Worm (Caenorhabditis elegans) whole organism, L3 larva: Measurements from ENCODE around the gene srh-220.
A peak's percentile ranks its signal among the peaks of the same experiment; 100 is the strongest.

Experiments used
- R02D3.7 ChIP-seq: fragments of 150-350 bp; optimal IDR thresholded peaks from 2 replicates; lab custom pipeline; 2014; ENCODE audit warnings: missing biosample characterization, missing genetic modification characterization
- ZK546.5 ChIP-seq: sonication (generic microtip); optimal IDR thresholded peaks from 2 replicates; lab custom pipeline; 2017; ENCODE audit warnings: missing biosample characterization, missing genetic modification characterization
- aly-2 ChIP-seq: fragments of 150-350 bp; optimal IDR thresholded peaks from 2 replicates; lab custom pipeline; 2014; ENCODE audit warnings: missing biosample characterization, missing genetic modification characterization
- ama-1 ChIP-seq: fragments of 150-350 bp; optimal IDR thresholded peaks from 2 replicates; lab custom pipeline; 2018
- ceh-28 ChIP-seq: fragments of 150-350 bp; optimal IDR thresholded peaks from 2 replicates; lab custom pipeline; 2014; ENCODE audit warnings: missing biosample characterization, missing genetic modification reagents, missing genetic modification characterization
- ceh-9 ChIP-seq: sonication (generic microtip); optimal IDR thresholded peaks from 2 replicates; lab custom pipeline; 2018; ENCODE audit warnings: missing biosample characterization, missing genetic modification characterization
- egl-27 ChIP-seq: sonication (generic microtip); optimal IDR thresholded peaks from 4 replicates; lab custom pipeline; 2017; ENCODE audit warnings: missing biosample characterization, missing genetic modification reagents, missing genetic modification characterization
- egl-5 ChIP-seq: fragments of 150-350 bp; optimal IDR thresholded peaks from 2 replicates; lab custom pipeline; 2017; ENCODE audit warnings: missing biosample characterization, missing genetic modification reagents, missing genetic modification characterization, inconsistent platforms
- elt-1 ChIP-seq: fragments of 150-350 bp; optimal IDR thresholded peaks from 2 replicates; lab custom pipeline; 2014; ENCODE audit warnings: missing biosample characterization, missing genetic modification characterization
- elt-2 ChIP-seq: sonication (generic microtip); optimal IDR thresholded peaks from 2 replicates; lab custom pipeline; 2016; ENCODE audit warnings: missing genetic modification reagents, mild to moderate bottlenecking, missing genetic modification characterization, missing compliant biosample characterization
- elt-3 ChIP-seq, 3 experiments: fragments of 150-350 bp in 1 of 3; sonication (generic microtip) in 2 of 3; optimal IDR thresholded peaks; 2 replicates in 2 of 3; 4 replicates in 1 of 3; lab custom pipeline; 2014 to 2017; ENCODE audit warnings: missing biosample characterization in 3 of 3, missing genetic modification characterization in 3 of 3
- eor-1 ChIP-seq, 2 experiments: fragments of 150-350 bp; optimal IDR thresholded peaks; 2 replicates each; lab custom pipeline; 2014 to 2018; ENCODE audit warnings: missing biosample characterization in 2 of 2, missing genetic modification characterization in 2 of 2
- fkh-2 ChIP-seq: fragments of 150-350 bp; optimal IDR thresholded peaks from 2 replicates; lab custom pipeline; 2014; ENCODE audit warnings: missing biosample characterization, missing genetic modification reagents, missing genetic modification characterization
- fos-1 ChIP-seq: fragments of 150-350 bp; optimal IDR thresholded peaks from 2 replicates; lab custom pipeline; 2014; ENCODE audit warnings: missing biosample characterization, missing genetic modification characterization
- hmg-11 ChIP-seq: sonication (generic microtip); optimal IDR thresholded peaks from 2 replicates; lab custom pipeline; 2016; ENCODE audit warnings: missing genetic modification characterization, missing compliant biosample characterization
- jun-1 ChIP-seq: fragments of 150-350 bp; optimal IDR thresholded peaks from 2 replicates; lab custom pipeline; 2014; ENCODE audit warnings: missing biosample characterization, missing genetic modification reagents, missing genetic modification characterization
- lin-39 ChIP-seq: fragments of 150-350 bp; optimal IDR thresholded peaks from 2 replicates; lab custom pipeline; 2018; ENCODE audit warnings: missing biosample characterization, missing genetic modification reagents, missing genetic modification characterization
- mdl-1 ChIP-seq: fragments of 150-350 bp; optimal IDR thresholded peaks from 2 replicates; lab custom pipeline; 2014; ENCODE audit warnings: missing biosample characterization, missing genetic modification characterization
- mml-1 ChIP-seq: fragments of 150-350 bp; sonication (generic microtip); optimal IDR thresholded peaks from 3 replicates; lab custom pipeline; 2014; ENCODE audit warnings: missing biosample characterization, missing genetic modification characterization
- nfya-1 ChIP-seq: sonication (generic microtip); optimal IDR thresholded peaks from 2 replicates; lab custom pipeline; 2017; ENCODE audit warnings: missing genetic modification characterization, mild to moderate bottlenecking, missing compliant biosample characterization, antibody characterized with exemption, moderate library complexity; ENCODE audit not compliant: insufficient read depth
- nhr-12 ChIP-seq: fragments of 150-350 bp; optimal IDR thresholded peaks from 2 replicates; lab custom pipeline; 2014; ENCODE audit warnings: missing biosample characterization, missing genetic modification characterization
- nhr-23 ChIP-seq: fragments of 150-350 bp; optimal IDR thresholded peaks from 2 replicates; lab custom pipeline; 2014; ENCODE audit warnings: missing biosample characterization, missing genetic modification reagents, missing genetic modification characterization
- nhr-237 ChIP-seq: fragments of 150-350 bp; optimal IDR thresholded peaks from 2 replicates; lab custom pipeline; 2014; ENCODE audit warnings: missing biosample characterization, missing genetic modification characterization
- nhr-25 ChIP-seq: sonication (generic microtip); optimal IDR thresholded peaks from 2 replicates; lab custom pipeline; 2017; ENCODE audit warnings: missing biosample characterization, missing genetic modification characterization
- nhr-28 ChIP-seq: fragments of 150-350 bp; optimal IDR thresholded peaks from 2 replicates; lab custom pipeline; 2014; ENCODE audit warnings: missing biosample characterization, missing genetic modification characterization
- nhr-67 ChIP-seq: fragments of 150-350 bp; optimal IDR thresholded peaks from 2 replicates; lab custom pipeline; 2014; ENCODE audit warnings: missing biosample characterization, missing genetic modification characterization
- nhr-76 ChIP-seq: fragments of 150-350 bp; sonication (generic microtip); optimal IDR thresholded peaks from 5 replicates; lab custom pipeline; 2014; ENCODE audit warnings: missing biosample characterization, missing genetic modification characterization
- nhr-77 ChIP-seq: fragments of 150-350 bp; optimal IDR thresholded peaks from 2 replicates; lab custom pipeline; 2014; ENCODE audit warnings: missing biosample characterization, missing genetic modification characterization
- sea-2 ChIP-seq: fragments of 150-350 bp; sonication (generic microtip); optimal IDR thresholded peaks from 4 replicates; lab custom pipeline; 2014; ENCODE audit warnings: missing biosample characterization, missing genetic modification reagents, missing genetic modification characterization
- skn-1 ChIP-seq: fragments of 150-350 bp; optimal IDR thresholded peaks from 2 replicates; lab custom pipeline; 2014; ENCODE audit warnings: missing biosample characterization, missing genetic modification characterization
- snpc-4 ChIP-seq: fragments of 150-350 bp; optimal IDR thresholded peaks from 2 replicates; lab custom pipeline; 2014; ENCODE audit warnings: missing biosample characterization, missing genetic modification characterization
- unc-62 ChIP-seq: fragments of 150-350 bp; sonication (generic microtip); optimal IDR thresholded peaks from 4 replicates; lab custom pipeline; 2014; ENCODE audit warnings: missing biosample characterization, missing genetic modification reagents, missing genetic modification characterization
- zag-1 ChIP-seq: fragments of 150-350 bp; optimal IDR thresholded peaks from 2 replicates; lab custom pipeline; 2014; ENCODE audit warnings: missing biosample characterization, missing genetic modification characterization
- ztf-11 ChIP-seq: fragments of 150-350 bp; optimal IDR thresholded peaks from 2 replicates; lab custom pipeline; 2014; ENCODE audit warnings: missing biosample characterization, missing genetic modification characterization
- ztf-4 ChIP-seq: fragments of 150-350 bp; optimal IDR thresholded peaks from 2 replicates; lab custom pipeline; 2014; ENCODE audit warnings: missing biosample characterization, missing genetic modification characterization

Gene srh-220

ce11 chrIV:4018692-4019387, 41.0 kb upstream of the srh-220 start:
- TF ChIP-seq R02D3.7 (tag; lab: Kevin White, UChicago) (no peak), hmg-11 (tag; lab: Kevin White, UChicago) (no peak), unc-62 (GFP tag; lab: Kevin White, UChicago) (no peak), jun-1 (tag; lab: Kevin White, UChicago) (no peak), nhr-77 (tag; lab: Kevin White, UChicago) (no peak), snpc-4 (tag; lab: Kevin White, UChicago) (no peak), egl-27 (tag; lab: Kevin White, UChicago) (no peak), ZK546.5 (tag; lab: Kevin White, UChicago) (no peak), lin-39 (no peak), egl-5 (tag; lab: Kevin White, UChicago) (peak; percentile 33), nhr-25 (tag; lab: Kevin White, UChicago) (no peak), skn-1 (tag; lab: Kevin White, UChicago) (no peak), ztf-4 (tag; lab: Kevin White, UChicago) (no peak), elt-3 (tag; optimal IDR thresholded peaks at IDR 0.05; lab: Kevin White, UChicago) (no peak), elt-2 (peak; percentile 47), fkh-2 (tag; lab: Kevin White, UChicago) (no peak), ama-1 (peak; percentile 11), zag-1 (tag; lab: Kevin White, UChicago) (no peak), mdl-1 (tag; lab: Kevin White, UChicago) (no peak), ztf-11 (tag; lab: Kevin White, UChicago) (no peak), ceh-9 (tag; lab: Kevin White, UChicago) (no peak), elt-1 (tag; lab: Kevin White, UChicago) (no peak)

- TF ChIP-seq nhr-76 (tag; lab: Kevin White, UChicago) (no peak), nhr-25 (tag; lab: Kevin White, UChicago) (no peak), eor-1 (tag; optimal IDR thresholded peaks at IDR 0.05; lab: Kevin White, UChicago) (no peak), mdl-1 (tag; lab: Kevin White, UChicago) (no peak), zag-1 (tag; lab: Kevin White, UChicago) (no peak), ztf-11 (tag; lab: Kevin White, UChicago) (no peak), nfya-1 (no peak), fkh-2 (tag; lab: Kevin White, UChicago) (no peak), ceh-28 (tag; lab: Kevin White, UChicago) (no peak), egl-27 (tag; lab: Kevin White, UChicago) (no peak), nhr-23 (tag; lab: Kevin White, UChicago) (no peak), ama-1 (no peak), nhr-12 (no peak), snpc-4 (tag; lab: Kevin White, UChicago) (no peak)
- TF ChIP-seq, all 47 proteins: peak for 0
Observed at ce11 chrIV:4016723-4017122, 38.9 kb upstream of the srh-220 start.

DNA sequence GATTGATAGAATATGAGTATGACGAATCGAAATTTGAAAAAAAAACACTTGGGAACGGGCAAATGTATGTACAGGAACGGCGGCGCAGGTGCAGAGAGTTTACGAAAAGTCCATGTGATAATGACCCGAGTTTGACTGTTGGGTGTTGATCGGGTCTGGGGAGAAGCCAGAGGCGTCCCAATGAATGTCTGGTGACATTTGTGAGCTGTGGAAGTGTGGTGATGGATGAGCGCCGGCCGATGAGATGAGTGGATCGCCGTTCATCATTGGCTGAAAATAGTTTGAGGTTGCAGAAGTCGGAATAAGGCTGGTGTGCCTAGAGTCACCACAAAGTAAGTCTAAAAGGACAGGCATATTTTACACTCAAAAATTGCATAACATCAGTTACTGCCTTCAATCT, 37.8 kb upstream of the srh-220 start:
- TF ChIP-seq lin-39 = no peak
- no peak for TF ChIP-seq nhr-237 (tag; lab: Kevin White, UChicago)
- TF ChIP-seq nhr-23 (tag; lab: Kevin White, UChicago) = no peak
- no peak for TF ChIP-seq R02D3.7 (tag; lab: Kevin White, UChicago)
- TF ChIP-seq sea-2 (GFP tag; lab: Kevin White, UChicago) = no peak
- TF ChIP-seq nhr-67 = no peak
- no peak for TF ChIP-seq mml-1
- no peak for TF ChIP-seq elt-2
- TF ChIP-seq eor-1 (tag; optimal IDR thresholded peaks at IDR 0.05; lab: Kevin White, UChicago) = no peak
- no peak for TF ChIP-seq ceh-28 (tag; lab: Kevin White, UChicago)
- TF ChIP-seq fos-1 = no peak
- no peak for TF ChIP-seq elt-3 (tag; optimal IDR thresholded peaks at IDR 0.05; lab: Kevin White, UChicago)
- TF ChIP-seq nfya-1 = no peak
- TF ChIP-seq nhr-28 = no peak
- TF ChIP-seq unc-62 (GFP tag; lab: Kevin White, UChicago) = no peak
- TF ChIP-seq aly-2 (tag; lab: Kevin White, UChicago) = no peak
- TF ChIP-seq ZK546.5 (tag; lab: Kevin White, UChicago) = no peak
- no peak for TF ChIP-seq fkh-2 (tag; lab: Kevin White, UChicago)

DNA sequence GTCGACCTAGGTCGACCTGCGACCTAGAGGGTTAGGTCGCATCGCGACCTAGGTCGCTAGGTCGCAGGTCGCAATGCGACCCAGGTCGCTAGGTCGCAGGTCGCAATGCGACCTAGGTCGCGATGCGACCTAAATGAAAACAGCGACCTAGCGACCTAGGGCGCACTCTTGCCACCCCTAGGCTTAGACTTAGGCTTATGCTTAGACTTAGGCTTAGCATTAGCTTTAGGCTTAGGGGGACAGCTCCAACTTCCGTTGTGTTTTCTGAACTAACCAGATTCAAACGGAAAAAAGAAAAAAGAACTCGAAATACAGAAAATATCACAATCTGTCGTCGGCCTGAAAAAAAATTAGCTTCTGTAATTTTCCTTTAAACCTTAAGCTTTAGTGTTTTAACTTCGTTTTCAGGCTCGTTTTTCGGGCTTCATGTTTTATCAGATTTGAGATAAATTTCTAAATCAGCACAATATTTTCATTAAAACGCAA, 36.6 kb upstream of the srh-220 start:
- TF ChIP-seq nhr-237 (tag; lab: Kevin White, UChicago) (no peak), R02D3.7 (tag; lab: Kevin White, UChicago) (peak; percentile 7), elt-2 (peak; percentile 2), nhr-77 (tag; lab: Kevin White, UChicago) (peak; percentile 46)
